Fruit fly (Drosophila melanogaster): ENCODE results near the gene Hk.

DNA sequence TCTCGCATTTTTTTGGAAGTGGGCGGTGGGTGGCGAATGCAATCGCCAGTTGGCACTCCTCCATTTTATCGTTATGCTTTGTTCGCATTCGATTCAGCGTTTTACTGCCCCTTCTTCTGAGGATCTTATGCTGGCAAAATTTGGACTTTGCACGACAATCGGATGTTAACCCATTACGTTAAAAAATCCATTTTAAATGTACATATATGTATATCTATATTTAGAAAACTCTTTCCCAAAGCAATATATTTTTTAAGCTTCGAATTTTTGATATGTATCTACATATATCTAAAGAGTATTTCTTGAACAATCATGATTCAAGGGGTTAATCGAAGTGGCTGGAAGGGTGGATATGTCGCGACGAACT, 2.7 kb upstream of the Hk start:
- no peak for TF ChIP-seq CG7045 (GFP tag; optimal IDR thresholded peaks at IDR 0.05)
- no peak for TF ChIP-seq tj (GFP tag; optimal IDR thresholded peaks at IDR 0.05)
- no peak for TF ChIP-seq Crg-1 (GFP tag; optimal IDR thresholded peaks at IDR 0.05)
- no peak for TF ChIP-seq cnc (optimal IDR thresholded peaks at IDR 0.05)
- TF ChIP-seq CG11617 (GFP tag; optimal IDR thresholded peaks at IDR 0.05) = no peak
- no peak for TF ChIP-seq CG12768 (GFP tag; optimal IDR thresholded peaks at IDR 0.05)
- no peak for TF ChIP-seq toe (GFP tag; optimal IDR thresholded peaks at IDR 0.05)
- peak; percentile 28 for TF ChIP-seq kay (GFP tag; ENCODE audit: borderline replicate concordance)
- TF ChIP-seq CG1620 (GFP tag; optimal IDR thresholded peaks at IDR 0.05) = no peak
